Worm (Caenorhabditis elegans): ENCODE results near the gene irld-24.
A peak's percentile ranks its signal among the peaks of the same experiment; 100 is the strongest.

DNA sequence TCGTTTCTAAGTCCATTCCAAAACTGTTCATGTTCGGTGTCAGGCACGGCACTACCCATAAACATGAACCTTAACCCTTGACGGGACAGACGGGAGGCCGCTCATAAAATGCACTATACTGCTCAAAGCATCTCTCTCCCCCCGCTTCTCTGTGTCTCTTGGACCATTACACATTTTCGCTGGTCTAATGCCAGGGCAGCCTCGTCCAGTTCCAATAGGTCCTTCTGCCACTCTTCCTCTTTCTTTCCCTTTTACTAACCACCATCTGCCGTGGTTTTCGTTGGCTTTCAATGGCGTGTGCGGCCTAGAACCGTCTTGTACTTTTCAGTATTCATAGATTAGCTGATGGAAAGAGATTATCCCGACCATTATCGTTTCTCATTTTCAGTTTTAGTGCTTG lies 38.2 kb upstream of the irld-24 start:
- TF ChIP-seq ama-1 (optimal IDR thresholded peaks at IDR 0.05) (no peak), tbx-11 (GFP tag; IDR thresholded peaks at IDR 0.05) (0 out of 2 replicates have a peak, but pooled peaks have one; percentile 47), hnd-1 (tag; optimal IDR thresholded peaks at IDR 0.05) (no peak), tbx-37 (GFP tag; conservative IDR thresholded peaks at IDR 0.05) (no peak), flt-1 (GFP tag; IDR thresholded peaks at IDR 0.05) (no peak), ceh-13 (GFP tag; optimal IDR thresholded peaks at IDR 0.05) (no peak), ceh-36 (tag; optimal IDR thresholded peaks at IDR 0.05) (no peak), pes-1 (GFP tag; IDR thresholded peaks at IDR 0.05) (no peak)
